Worm (Caenorhabditis elegans) whole organism, L4 larva: ENCODE measurements around the gene math-37.

Source experiments
- F10B5.3 ChIP-seq: sonication (generic microtip); optimal IDR thresholded peaks from 2 replicates; lab custom pipeline; 2016; ENCODE audit warnings: mild to moderate bottlenecking, missing genetic modification characterization, missing compliant biosample characterization
- F44E2.7 ChIP-seq: fragments of 200-800 bp; sonication (Bioruptor generic); IDR thresholded peaks from 2 replicates; pipeline ENCODE4 v2.1.2; 2022; ENCODE audit warnings: missing genetic modification characterization, missing compliant biosample characterization
- Y75B8A.6 ChIP-seq: fragments of 200-800 bp; sonication (Bioruptor generic); IDR thresholded peaks from 2 replicates; pipeline ENCODE4 v1.3.6; 2022; ENCODE audit warnings: missing genetic modification reagents, missing genetic modification characterization, missing compliant biosample characterization
- aha-1 ChIP-seq: fragments of 150-350 bp; peaks from one replicate; lab custom pipeline; 2014; ENCODE audit warnings: missing biosample characterization, missing genetic modification characterization
- aly-2 ChIP-seq: sonication (generic microtip); optimal IDR thresholded peaks from 2 replicates; lab custom pipeline; 2018; ENCODE audit warnings: missing biosample characterization, missing genetic modification characterization
- arid-1 ChIP-seq: fragments of 200-800 bp; sonication (Bioruptor generic); conservative IDR thresholded peaks from 2 replicates; pipeline ENCODE4 v1.3.6; 2022; ENCODE audit warnings: missing genetic modification reagents, missing genetic modification characterization, missing compliant biosample characterization
- ceh-32 ChIP-seq: sonication (generic microtip); optimal IDR thresholded peaks from 2 replicates; lab custom pipeline; 2016; ENCODE audit warnings: mild to moderate bottlenecking, missing genetic modification characterization, missing compliant biosample characterization; ENCODE audit not compliant: poor library complexity
- ceh-44 ChIP-seq: fragments of 200-800 bp; sonication (Bioruptor generic); IDR thresholded peaks from 2 replicates; pipeline ENCODE4 v1.3.6; 2022; ENCODE audit warnings: missing genetic modification reagents, missing genetic modification characterization, missing compliant biosample characterization
- ceh-62 ChIP-seq: sonication (generic microtip); optimal IDR thresholded peaks from 2 replicates; lab custom pipeline; 2017; ENCODE audit warnings: missing biosample characterization, missing genetic modification characterization
- cey-2 ChIP-seq: sonication (generic microtip); optimal IDR thresholded peaks from 3 replicates; lab custom pipeline; 2017; ENCODE audit warnings: missing genetic modification characterization, mild to moderate bottlenecking, missing compliant biosample characterization, antibody characterized with exemption, borderline replicate concordance; ENCODE audit not compliant: insufficient read depth
- ctbp-1 ChIP-seq: fragments of 200-800 bp; sonication (Bioruptor generic); IDR thresholded peaks from 2 replicates; pipeline ENCODE4 v1.3.6; 2022; ENCODE audit warnings: missing genetic modification reagents, missing genetic modification characterization, missing compliant biosample characterization
- daf-16 ChIP-seq, 3 experiments: sonication (generic microtip); optimal IDR thresholded peaks; 2 replicates each; lab custom pipeline; 2016 to 2017; ENCODE audit warnings: missing genetic modification characterization in 3 of 3, missing genetic modification reagents in 3 of 3, mild to moderate bottlenecking in 2 of 3, missing compliant biosample characterization in 2 of 3, missing biosample characterization in 1 of 3, moderate library complexity in 1 of 3
- dmd-6 ChIP-seq: fragments of 200-800 bp; sonication (Bioruptor generic); IDR thresholded peaks from 2 replicates; pipeline ENCODE4 v1.3.6; 2022; ENCODE audit warnings: missing genetic modification reagents, missing genetic modification characterization, missing compliant biosample characterization
- dve-1 ChIP-seq: sonication (generic microtip); optimal IDR thresholded peaks from 2 replicates; lab custom pipeline; 2017; ENCODE audit warnings: antibody characterized with exemption, mild to moderate bottlenecking, missing genetic modification characterization, missing compliant biosample characterization; ENCODE audit not compliant: insufficient read depth
- fos-1 ChIP-seq: fragments of 150-350 bp; optimal IDR thresholded peaks from 2 replicates; lab custom pipeline; 2014; ENCODE audit warnings: missing biosample characterization, missing genetic modification characterization
- hif-1 ChIP-seq, 2 experiments: sonication (generic microtip); optimal IDR thresholded peaks; 2 replicates each; lab custom pipeline; 2016 to 2017; ENCODE audit warnings: missing compliant biosample characterization in 2 of 2, missing genetic modification characterization in 2 of 2, missing genetic modification reagents in 2 of 2, missing genotype in 2 of 2, mild to moderate bottlenecking in 1 of 2
- hlh-11 ChIP-seq: fragments of 200-800 bp; sonication (Bioruptor generic); optimal IDR thresholded peaks from 2 replicates; lab custom pipeline; 2018; ENCODE audit warnings: mild to moderate bottlenecking, missing genetic modification characterization, missing compliant biosample characterization
- hmg-1.1 ChIP-seq: fragments of 200-800 bp; sonication (Bioruptor generic); IDR thresholded peaks from 2 replicates; pipeline ENCODE4 v1.3.6; 2022; ENCODE audit warnings: missing genetic modification reagents, missing genetic modification characterization, missing compliant biosample characterization
- lin-1 ChIP-seq: fragments of 200-800 bp; sonication (Bioruptor generic); IDR thresholded peaks from 2 replicates; pipeline ENCODE4 v1.3.6; 2022; ENCODE audit warnings: missing genetic modification reagents, missing genetic modification characterization, missing compliant biosample characterization
- lin-29 ChIP-seq: fragments of 200-800 bp; sonication (Bioruptor generic); IDR thresholded peaks from 2 replicates; pipeline ENCODE4 v1.3.6; 2022; ENCODE audit warnings: missing genetic modification reagents, missing genetic modification characterization, missing compliant biosample characterization
- lin-38 ChIP-seq: fragments of 200-800 bp; sonication (Bioruptor generic); IDR thresholded peaks from 2 replicates; pipeline ENCODE4 v1.3.6; 2022; ENCODE audit warnings: missing genetic modification reagents, missing genetic modification characterization, missing compliant biosample characterization
- lin-39 ChIP-seq: fragments of 150-350 bp; optimal IDR thresholded peaks from 2 replicates; lab custom pipeline; 2014; ENCODE audit warnings: missing biosample characterization, missing genetic modification reagents, missing genetic modification characterization
- madf-5 ChIP-seq, 2 experiments: fragments of 200-800 bp; sonication (Bioruptor generic); IDR thresholded peaks; 2 replicates each; pipeline ENCODE4 v1.3.6; 2022; ENCODE audit warnings: missing compliant biosample characterization in 2 of 2, missing genetic modification characterization in 2 of 2
- nhr-111 ChIP-seq: fragments of 200-800 bp; sonication (Bioruptor generic); optimal IDR thresholded peaks from 2 replicates; lab custom pipeline; 2018; ENCODE audit warnings: mild to moderate bottlenecking, missing genetic modification characterization, missing compliant biosample characterization
- nhr-25 ChIP-seq: sonication (generic microtip); optimal IDR thresholded peaks from 2 replicates; lab custom pipeline; 2017; ENCODE audit warnings: missing genetic modification characterization, mild to moderate bottlenecking, missing compliant biosample characterization, antibody characterized with exemption, moderate library complexity, borderline replicate concordance; ENCODE audit not compliant: insufficient read depth
- nhr-28 ChIP-seq: fragments of 150-350 bp; optimal IDR thresholded peaks from 2 replicates; lab custom pipeline; 2014; ENCODE audit warnings: missing biosample characterization, missing genetic modification characterization
- nhr-77 ChIP-seq: fragments of 150-350 bp; optimal IDR thresholded peaks from 2 replicates; lab custom pipeline; 2014; ENCODE audit warnings: missing biosample characterization, missing genetic modification characterization
- php-3 ChIP-seq: fragments of 200-800 bp; sonication (Bioruptor generic); IDR thresholded peaks from 2 replicates; pipeline ENCODE4 v1.3.6; 2022; ENCODE audit warnings: missing genetic modification reagents, missing genetic modification characterization, missing compliant biosample characterization
- pqm-1 ChIP-seq: sonication (generic microtip); optimal IDR thresholded peaks from 2 replicates; lab custom pipeline; 2017; ENCODE audit warnings: missing biosample characterization, missing genetic modification characterization
- snpc-4 ChIP-seq: fragments of 150-350 bp; optimal IDR thresholded peaks from 2 replicates; lab custom pipeline; 2014; ENCODE audit warnings: missing biosample characterization, missing genetic modification characterization
- spr-3 ChIP-seq: fragments of 200-800 bp; sonication (Bioruptor generic); optimal IDR thresholded peaks from 2 replicates; lab custom pipeline; 2018; ENCODE audit warnings: mild to moderate bottlenecking, missing genetic modification characterization, missing compliant biosample characterization
- tra-1 ChIP-seq: fragments of 200-800 bp; sonication (Bioruptor generic); IDR thresholded peaks from 2 replicates; pipeline ENCODE4 v1.3.6; 2022; ENCODE audit warnings: missing genetic modification reagents, missing genetic modification characterization, missing compliant biosample characterization
- unc-130 ChIP-seq: sonication (generic microtip); optimal IDR thresholded peaks from 2 replicates; lab custom pipeline; 2016; ENCODE audit warnings: missing genetic modification reagents, missing genetic modification characterization, missing compliant biosample characterization
- unc-62 ChIP-seq, 3 experiments: fragments of 150-350 bp in 1 of 3; sonication (generic microtip); optimal IDR thresholded peaks in 2 of 3; peaks in 1 of 3; 1 replicate in 1 of 3; 2 replicates in 2 of 3; lab custom pipeline; 2014 to 2017; ENCODE audit warnings: missing biosample characterization in 3 of 3, missing genetic modification characterization in 3 of 3, missing genetic modification reagents in 3 of 3, missing genotype in 1 of 3
- zag-1 ChIP-seq: fragments of 150-350 bp; optimal IDR thresholded peaks from 2 replicates; lab custom pipeline; 2014; ENCODE audit warnings: missing biosample characterization, missing genetic modification characterization
- zfp-2 ChIP-seq: sonication (generic microtip); optimal IDR thresholded peaks from 2 replicates; lab custom pipeline; 2016; ENCODE audit warnings: mild to moderate bottlenecking, missing genetic modification characterization, missing compliant biosample characterization

The math-37 gene

ce11 chrII:2099139-2099976 lies 22.6 kb downstream of the math-37 start, which contains the start of gene math-42:
Gene math-42, plus strand, starts transcription at chrII:2099926.
- no peak for TF ChIP-seq spr-3 (GFP tag; lab: Kevin White, UChicago)
- peak; percentile 52 for TF ChIP-seq pqm-1 (tag; lab: Kevin White, UChicago)
- peak; percentile 57 for TF ChIP-seq aha-1 (tag; lab: Kevin White, UChicago)
- TF ChIP-seq dmd-6 = peak; percentile 9; the same call in 1 of the 2 replicates
- TF ChIP-seq daf-16 (GFP tag; optimal IDR thresholded peaks at IDR 0.05; lab: Kevin White, UChicago) = no peak
- peak; percentile 63 for TF ChIP-seq daf-16 (tag; optimal IDR thresholded peaks at IDR 0.05; lab: Kevin White, UChicago)
- TF ChIP-seq nhr-28 = peak; percentile 31
- TF ChIP-seq tra-1 (GFP tag; lab: Robert Waterston, UW) = no peak
- no peak for TF ChIP-seq lin-29 (GFP tag; lab: Robert Waterston, UW)
- TF ChIP-seq unc-62 (GFP tag; optimal IDR thresholded peaks at IDR 0.05 in 1 of 2; lab: Kevin White, UChicago) = peak in 1 of 2 experiments; percentile 62
- TF ChIP-seq unc-62 (tag; optimal IDR thresholded peaks at IDR 0.05; lab: Kevin White, UChicago) = no peak

- TF ChIP-seq F44E2.7 (no peak), zag-1 (tag; lab: Kevin White, UChicago) (no peak), ceh-62 (tag; lab: Kevin White, UChicago) (no peak), cey-2 (tag; lab: Kevin White, UChicago) (no peak), lin-38 (GFP tag; lab: Robert Waterston, UW) (no peak), nhr-77 (no peak), ceh-32 (tag; lab: Kevin White, UChicago) (no peak), fos-1 (tag; lab: Kevin White, UChicago) (no peak), Y75B8A.6 (no peak), nhr-111 (GFP tag; lab: Kevin White, UChicago) (no peak)
Measured at ce11 chrII:2094924-2095650, 26.9 kb downstream of the math-37 start, which contains the start of gene T16A1.2. Gene T16A1.2, plus strand, starts transcription at chrII:2095600.

- TF ChIP-seq zfp-2 (no peak), unc-62 (GFP tag; optimal IDR thresholded peaks at IDR 0.05 in 1 of 2; lab: Kevin White, UChicago) (peak in 1 of 2 experiments; percentile 92), unc-62 (tag; optimal IDR thresholded peaks at IDR 0.05; lab: Kevin White, UChicago) (no peak)
Measured at ce11 chrII:2093456-2093926, 28.5 kb downstream of the math-37 start, which contains the start of gene fbxb-37. Gene fbxb-37, minus strand, starts transcription at chrII:2093876.

ce11 chrII:2091972-2092371 lies 30.0 kb downstream of the math-37 start, which contains the start of gene T16A1.10:
Gene T16A1.10, minus strand, starts transcription at chrII:2092094.
- no peak for TF ChIP-seq hif-1 (tag; optimal IDR thresholded peaks at IDR 0.05; lab: Kevin White, UChicago)
- TF ChIP-seq unc-62 (GFP tag; optimal IDR thresholded peaks at IDR 0.05 in 1 of 2; lab: Kevin White, UChicago) = peak in 1 of 2 experiments; percentile 11
- no peak for TF ChIP-seq unc-62 (tag; optimal IDR thresholded peaks at IDR 0.05; lab: Kevin White, UChicago)

- TF ChIP-seq ceh-44 (GFP tag; lab: Robert Waterston, UW) (no peak), pqm-1 (tag; lab: Kevin White, UChicago) (peak; percentile 99), nhr-25 (no peak), hmg-1.1 (GFP tag; lab: Robert Waterston, UW) (no peak), F10B5.3 (tag; lab: Kevin White, UChicago) (no peak), nhr-77 (peak; percentile 65), lin-39 (no peak), cey-2 (tag; lab: Kevin White, UChicago) (no peak), zag-1 (tag; lab: Kevin White, UChicago) (no peak), ctbp-1 (no peak), aly-2 (tag; lab: Kevin White, UChicago) (no peak), dmd-6 (peak; percentile 70), zfp-2 (no peak), lin-1 (GFP tag; lab: Robert Waterston, UW) (peak; percentile 72; the same call in 1 of the 2 replicates), F44E2.7 (no peak), arid-1 (GFP tag; lab: Robert Waterston, UW) (no peak), dve-1 (tag; lab: Kevin White, UChicago) (no peak), madf-5 (GFP tag; IDR thresholded peaks at IDR 0.05; lab: Robert Waterston, UW) (no peak), hlh-11 (tag; lab: Kevin White, UChicago) (peak; percentile 43), php-3 (peak; percentile 44; the same call in 1 of the 2 replicates), unc-130 (GFP tag; lab: Kevin White, UChicago) (no peak), snpc-4 (tag; lab: Kevin White, UChicago) (no peak)
Measured at ce11 chrII:2090605-2091004, 31.4 kb downstream of the math-37 start, which contains the start of gene trpl-5. Gene trpl-5, minus strand, starts transcription at chrII:2090636.
